Worm (Caenorhabditis elegans) whole organism, late embryonic: ENCODE results near the gene Y94H6A.12.

Experiments
- T23F11.4 ChIP-seq: fragments of 200-800 bp; sonication (Bioruptor generic); optimal IDR thresholded peaks from 2 replicates; lab custom pipeline; 2018; ENCODE audit warnings: mild to moderate bottlenecking, missing genetic modification characterization, missing compliant biosample characterization
- elt-2 ChIP-seq: sonication (generic microtip); optimal IDR thresholded peaks from 2 replicates; lab custom pipeline; 2016; ENCODE audit warnings: missing genetic modification reagents, missing genetic modification characterization, missing compliant biosample characterization
- fkh-10 ChIP-seq: fragments of 150-350 bp; optimal IDR thresholded peaks from 2 replicates; lab custom pipeline; 2014; ENCODE audit warnings: missing biosample characterization, missing genetic modification reagents, missing genetic modification characterization
- gmeb-2 ChIP-seq: sonication (generic microtip); optimal IDR thresholded peaks from 2 replicates; lab custom pipeline; 2016; ENCODE audit warnings: missing genetic modification characterization, inconsistent platforms, missing compliant biosample characterization
- hlh-30 ChIP-seq: sonication (generic microtip); optimal IDR thresholded peaks from 2 replicates; lab custom pipeline; 2017; ENCODE audit warnings: antibody characterized with exemption, missing genetic modification characterization, missing compliant biosample characterization; ENCODE audit not compliant: insufficient read depth
- nhr-11 ChIP-seq: fragments of 150-350 bp; optimal IDR thresholded peaks from 2 replicates; lab custom pipeline; 2014; ENCODE audit warnings: missing biosample characterization, missing genetic modification characterization
- pag-3 ChIP-seq: sonication (generic microtip); optimal IDR thresholded peaks from 2 replicates; lab custom pipeline; 2016; ENCODE audit warnings: missing compliant biosample characterization, missing genetic modification characterization, borderline replicate concordance
- pqm-1 ChIP-seq: sonication (generic microtip); optimal IDR thresholded peaks from 2 replicates; lab custom pipeline; 2016; ENCODE audit warnings: missing genetic modification characterization, missing compliant biosample characterization
- rnt-1 ChIP-seq: sonication (generic microtip); optimal IDR thresholded peaks from 2 replicates; lab custom pipeline; 2016; ENCODE audit warnings: missing genetic modification characterization, missing compliant biosample characterization

- TF ChIP-seq nhr-11: no peak
- TF ChIP-seq pag-3 (tag; lab: Kevin White, UChicago): no peak
- no peak for TF ChIP-seq gmeb-2 (tag; lab: Kevin White, UChicago)
- TF ChIP-seq T23F11.4 (GFP tag; lab: Kevin White, UChicago): no peak
- TF ChIP-seq elt-2: no peak
- TF ChIP-seq rnt-1 (tag; lab: Kevin White, UChicago): peak; percentile 42
- TF ChIP-seq pqm-1: no peak
- TF ChIP-seq hlh-30 (tag; lab: Kevin White, UChicago): peak; percentile 99
- TF ChIP-seq fkh-10: no peak
These were observed 4.4 kb downstream of the Y94H6A.12 start for ce11 chrIV:2708329-2708965.
